Fruit fly (Drosophila melanogaster) whole organism, embryonic: ENCODE data around the gene Tfb4.
A peak's percentile ranks its signal among the peaks of the same experiment; 100 is the strongest.

Experiments
- Adf1 ChIP-seq: fragments of 200-800 bp; sonication (Bioruptor generic); IDR thresholded peaks from 2 replicates; pipeline ENCODE4 v1.3.6; 2022; ENCODE audit warnings: missing biosample characterization, missing genetic modification characterization
- Antp ChIP-seq: fragments of 200-800 bp; sonication (Bioruptor generic); optimal IDR thresholded peaks from 3 replicates; lab custom pipeline; 2016; ENCODE audit warnings: missing biosample characterization, missing genetic modification characterization
- Atf6 ChIP-seq: fragments of 200-800 bp; sonication (Bioruptor generic); IDR thresholded peaks from 2 replicates; pipeline ENCODE4 v1.3.6; 2022; ENCODE audit warnings: missing biosample characterization, missing genetic modification characterization
- Blimp-1 ChIP-seq: fragments of 200-800 bp; sonication (Bioruptor generic); optimal IDR thresholded peaks from 3 replicates; lab custom pipeline; 2018; ENCODE audit warnings: missing biosample characterization, missing genetic modification characterization, mild to moderate bottlenecking, moderate library complexity, missing genetic modification reagents
- CG10565 ChIP-seq: fragments of 200-800 bp; sonication (Bioruptor generic); optimal IDR thresholded peaks from 3 replicates; lab custom pipeline; 2016; ENCODE audit warnings: missing biosample characterization, mild to moderate bottlenecking, missing genetic modification characterization
- CG11093 ChIP-seq: fragments of 200-800 bp; sonication (Bioruptor generic); IDR thresholded peaks from 3 replicates; pipeline ENCODE4 v1.3.6; 2022; ENCODE audit warnings: missing biosample characterization, missing genetic modification characterization
- CG11695 ChIP-seq: fragments of 200-800 bp; sonication (Bioruptor generic); IDR thresholded peaks from 3 replicates; pipeline ENCODE4 v1.3.6; 2022; ENCODE audit warnings: missing biosample characterization, missing genetic modification characterization
- CG15479 ChIP-seq: fragments of 200-800 bp; sonication (Bioruptor generic); optimal IDR thresholded peaks from 3 replicates; lab custom pipeline; 2019; ENCODE audit warnings: missing biosample characterization, mild to moderate bottlenecking, missing genetic modification characterization, moderate library complexity
- CG16779 ChIP-seq: fragments of 200-800 bp; sonication (Bioruptor generic); IDR thresholded peaks from 2 replicates; pipeline ENCODE4 v1.3.6; 2022; ENCODE audit warnings: missing biosample characterization, missing genetic modification characterization
- CG4404 ChIP-seq: fragments of 200-800 bp; sonication (Bioruptor generic); IDR thresholded peaks from 2 replicates; pipeline ENCODE4 v1.3.6; 2022; ENCODE audit warnings: missing biosample characterization, missing genetic modification characterization
- CG7357 ChIP-seq: fragments of 200-800 bp; sonication (Bioruptor generic); IDR thresholded peaks from 3 replicates; pipeline ENCODE4 v1.3.6; 2022; ENCODE audit warnings: missing biosample characterization, missing genetic modification characterization
- CG9215 ChIP-seq: fragments of 200-800 bp; sonication (Bioruptor generic); IDR thresholded peaks from 2 replicates; pipeline ENCODE4 v1.3.6; 2022; ENCODE audit warnings: missing biosample characterization, missing genetic modification characterization
- CG9727 ChIP-seq: fragments of 200-800 bp; sonication (Bioruptor generic); optimal IDR thresholded peaks from 3 replicates; lab custom pipeline; 2017; ENCODE audit warnings: missing biosample characterization, mild to moderate bottlenecking, missing genetic modification characterization
- Dad ChIP-seq: fragments of 200-800 bp; sonication (Bioruptor generic); optimal IDR thresholded peaks from 3 replicates; lab custom pipeline; 2016; ENCODE audit warnings: missing biosample characterization, missing genetic modification characterization
- Dp ChIP-seq: fragments of 200-800 bp; sonication (Bioruptor generic); optimal IDR thresholded peaks from 2 replicates; lab custom pipeline; 2018; ENCODE audit warnings: missing biosample characterization, mild to moderate bottlenecking, missing genetic modification characterization, moderate library complexity
- Drgx ChIP-seq: fragments of 200-800 bp; sonication (Bioruptor generic); IDR thresholded peaks from 2 replicates; pipeline ENCODE4 v1.3.6; 2022; ENCODE audit warnings: missing biosample characterization, missing genetic modification characterization
- Ets65A ChIP-seq: fragments of 200-800 bp; sonication (Bioruptor generic); peaks from one replicate; lab custom pipeline; 2016; ENCODE audit warnings: missing biosample characterization, missing genetic modification characterization
- Fer1 ChIP-seq: fragments of 200-800 bp; sonication (Bioruptor generic); optimal IDR thresholded peaks from 2 replicates; lab custom pipeline; 2017; ENCODE audit warnings: missing biosample characterization, mild to moderate bottlenecking, missing genetic modification characterization
- Gsc ChIP-seq: fragments of 200-800 bp; sonication (Bioruptor generic); IDR thresholded peaks from 2 replicates; pipeline ENCODE4 v1.3.6; 2022; ENCODE audit warnings: missing biosample characterization, missing genetic modification characterization
- H15 ChIP-seq: fragments of 200-800 bp; sonication (Bioruptor generic); IDR thresholded peaks from 3 replicates; pipeline ENCODE4 v1.3.6; 2022; ENCODE audit warnings: missing biosample characterization, missing genetic modification characterization
- H2.0 ChIP-seq: fragments of 200-800 bp; sonication (Bioruptor generic); IDR thresholded peaks from 2 replicates; pipeline ENCODE4 v1.3.6; 2022; ENCODE audit warnings: missing biosample characterization, missing genetic modification characterization
- HHEX ChIP-seq: fragments of 200-800 bp; sonication (Bioruptor generic); optimal IDR thresholded peaks from 3 replicates; lab custom pipeline; 2017; ENCODE audit warnings: missing biosample characterization, mild to moderate bottlenecking, missing genetic modification characterization, missing genetic modification reagents
- Hmr ChIP-seq: fragments of 200-800 bp; sonication (Bioruptor generic); optimal IDR thresholded peaks from 3 replicates; lab custom pipeline; 2017; ENCODE audit warnings: mild to moderate bottlenecking, missing biosample characterization, missing genetic modification reagents, missing genetic modification characterization
- Jarid2 ChIP-seq: fragments of 200-800 bp; sonication (Bioruptor generic); optimal IDR thresholded peaks from 3 replicates; lab custom pipeline; 2017; ENCODE audit warnings: mild to moderate bottlenecking, missing biosample characterization, missing genetic modification reagents, missing genetic modification characterization
- Max ChIP-seq: fragments of 200-800 bp; sonication (Bioruptor generic); optimal IDR thresholded peaks from 2 replicates; lab custom pipeline; 2016; ENCODE audit warnings: missing biosample characterization, mild to moderate bottlenecking, missing genetic modification characterization
- Nf-YA ChIP-seq: fragments of 200-800 bp; sonication (Bioruptor generic); IDR thresholded peaks from 2 replicates; pipeline ENCODE4 v1.3.6; 2022; ENCODE audit warnings: missing biosample characterization, missing genetic modification characterization
- NfI ChIP-seq: fragments of 200-800 bp; sonication (Bioruptor generic); optimal IDR thresholded peaks from 3 replicates; lab custom pipeline; 2018; ENCODE audit warnings: missing biosample characterization, mild to moderate bottlenecking, missing genetic modification characterization, moderate library complexity
- Opbp ChIP-seq: fragments of 200-800 bp; sonication (Bioruptor generic); IDR thresholded peaks from 3 replicates; pipeline ENCODE4 v1.3.6; 2022; ENCODE audit warnings: missing biosample characterization, missing genetic modification characterization; ENCODE audit not compliant: partially characterized antibody
- Pdp1 ChIP-seq, 2 experiments: fragments of 200-800 bp; sonication (Bioruptor generic); optimal IDR thresholded peaks; 3 replicates each; lab custom pipeline; 2016; ENCODE audit warnings: missing biosample characterization in 2 of 2, missing genetic modification characterization in 2 of 2, mild to moderate bottlenecking in 1 of 2, moderate library complexity in 1 of 2
- Poxn ChIP-seq: fragments of 200-800 bp; sonication (Bioruptor generic); IDR thresholded peaks from 2 replicates; pipeline ENCODE4 v1.3.6; 2022; ENCODE audit warnings: missing biosample characterization, missing genetic modification characterization
- Scr ChIP-seq: fragments of 200-800 bp; sonication (Bioruptor generic); IDR thresholded peaks from 2 replicates; pipeline ENCODE4 v1.3.6; 2022; ENCODE audit warnings: missing biosample characterization, missing genetic modification characterization; ENCODE audit not compliant: partially characterized antibody
- YL-1 ChIP-seq: fragments of 200-800 bp; sonication (Bioruptor generic); optimal IDR thresholded peaks from 3 replicates; lab custom pipeline; 2017; ENCODE audit warnings: missing biosample characterization, mild to moderate bottlenecking, missing genetic modification characterization
- amos ChIP-seq: fragments of 200-800 bp; sonication (Bioruptor generic); IDR thresholded peaks from 2 replicates; pipeline ENCODE4 v1.3.6; 2022; ENCODE audit warnings: missing biosample characterization, missing genetic modification characterization; ENCODE audit not compliant: partially characterized antibody
- cas ChIP-seq: fragments of 200-800 bp; sonication (Bioruptor generic); IDR thresholded peaks from 2 replicates; pipeline ENCODE4 v1.3.6; 2022; ENCODE audit warnings: missing biosample characterization, missing genetic modification characterization
- chif ChIP-seq, 2 experiments: fragments of 200-800 bp; sonication (Bioruptor generic); optimal IDR thresholded peaks; 3 replicates each; lab custom pipeline; 2016; ENCODE audit warnings: missing biosample characterization in 2 of 2, missing genetic modification characterization in 2 of 2
- chinmo ChIP-seq: fragments of 200-800 bp; sonication (Bioruptor generic); IDR thresholded peaks from 4 replicates; pipeline ENCODE4 v1.3.6; 2022; ENCODE audit warnings: missing biosample characterization, missing genetic modification characterization; ENCODE audit not compliant: partially characterized antibody
- dati ChIP-seq: fragments of 200-800 bp; sonication (Bioruptor generic); IDR thresholded peaks from 2 replicates; pipeline ENCODE4 v1.3.6; 2022; ENCODE audit warnings: missing biosample characterization, missing genetic modification characterization
- dpn ChIP-seq, 2 experiments: fragments of 200-800 bp; sonication (Bioruptor generic); optimal IDR thresholded peaks; 3 replicates each; lab custom pipeline; 2016; ENCODE audit warnings: missing biosample characterization in 2 of 2, missing genetic modification characterization in 2 of 2
- jumu ChIP-seq: fragments of 200-800 bp; sonication (Bioruptor generic); optimal IDR thresholded peaks from 3 replicates; lab custom pipeline; 2016; ENCODE audit warnings: missing biosample characterization, missing genetic modification characterization
- klu ChIP-seq: fragments of 200-800 bp; sonication (Bioruptor generic); IDR thresholded peaks from 2 replicates; pipeline ENCODE4 v1.3.6; 2022; ENCODE audit warnings: missing biosample characterization, missing genetic modification characterization
- lov ChIP-seq, 2 experiments: fragments of 200-800 bp in 1 of 2; fragments of >200 bp in 1 of 2; sonication (Bioruptor generic) in 1 of 2; IDR thresholded peaks in 1 of 2; optimal IDR thresholded peaks in 1 of 2; 2 replicates in 1 of 2; 3 replicates in 1 of 2; pipeline versions ENCODE4 v1.3.6 to Lab custom; 2017 to 2022; ENCODE audit warnings: missing biosample characterization in 1 of 2, missing genetic modification characterization in 1 of 2
- maf-S ChIP-seq: fragments of 200-800 bp; sonication (Bioruptor generic); optimal IDR thresholded peaks from 2 replicates; lab custom pipeline; 2016; ENCODE audit warnings: missing biosample characterization, missing genetic modification characterization
- odd ChIP-seq: fragments of 200-800 bp; sonication (Bioruptor generic); optimal IDR thresholded peaks from 2 replicates; lab custom pipeline; 2017; ENCODE audit warnings: missing biosample characterization, mild to moderate bottlenecking, missing genetic modification characterization
- pho ChIP-seq: fragments of 200-800 bp; sonication (Bioruptor generic); optimal IDR thresholded peaks from 2 replicates; lab custom pipeline; 2016; ENCODE audit warnings: missing biosample characterization, missing genetic modification characterization
- seq ChIP-seq: fragments of 200-800 bp; sonication (Bioruptor generic); IDR thresholded peaks from 2 replicates; pipeline ENCODE4 v1.3.6; 2022; ENCODE audit warnings: missing biosample characterization, missing genetic modification characterization
- sima ChIP-seq: fragments of 200-800 bp; sonication (Bioruptor generic); optimal IDR thresholded peaks from 2 replicates; lab custom pipeline; 2016; ENCODE audit warnings: missing biosample characterization, missing genetic modification characterization
- sr ChIP-seq: fragments of 200-800 bp; sonication (Bioruptor generic); IDR thresholded peaks from 3 replicates; pipeline ENCODE4 v1.3.6; 2022; ENCODE audit warnings: missing biosample characterization, missing genetic modification characterization
- tgo ChIP-seq: fragments of 200-800 bp; sonication (Bioruptor generic); IDR thresholded peaks from 3 replicates; pipeline ENCODE4 v1.3.6; 2022; ENCODE audit warnings: missing biosample characterization, missing genetic modification characterization
- wek ChIP-seq: fragments of 200-800 bp; sonication (Bioruptor generic); optimal IDR thresholded peaks from 3 replicates; lab custom pipeline; 2018; ENCODE audit warnings: missing biosample characterization, mild to moderate bottlenecking, missing genetic modification characterization, moderate library complexity
- yki ChIP-seq: fragments of >200 bp; optimal IDR thresholded peaks from 3 replicates; lab custom pipeline; 2018

Gene Tfb4

DNA sequence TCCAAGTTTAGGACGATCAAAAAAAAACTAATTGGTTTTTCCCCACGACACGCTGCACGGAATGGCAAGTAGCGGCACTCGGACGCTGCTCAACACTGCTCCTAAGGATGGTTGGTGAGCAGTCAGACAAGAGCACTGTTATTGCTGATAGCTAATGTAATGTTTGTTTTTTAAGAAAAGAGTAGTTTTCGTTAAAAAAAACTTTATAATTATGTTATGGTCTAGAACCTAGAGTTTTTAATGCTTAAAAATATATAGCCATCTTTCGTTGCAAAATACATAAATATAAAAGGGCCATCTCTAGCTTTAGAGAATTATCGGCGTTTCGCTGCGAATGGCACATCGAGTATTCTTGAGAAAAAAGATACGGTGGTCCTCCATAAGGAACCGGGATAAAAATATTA is 22.2 kb upstream of the Tfb4 start, which contains the start of the genes Charon and CG4887 (continued):
- no peak for TF ChIP-seq CG16779
- TF ChIP-seq Jarid2 (GFP tag; lab: Kevin White, UChicago), result no peak
- peak; percentile 46; the same call in 1 of the 2 replicates for TF ChIP-seq Gsc (GFP tag; lab: Robert Waterston, UW)
- TF ChIP-seq klu (GFP tag; lab: Robert Waterston, UW), result peak; percentile 68; the same call in 1 of the 2 replicates
- peak; percentile 85 for TF ChIP-seq NfI (GFP tag; lab: Kevin White, UChicago)
- peak; percentile 43; the same call in 1 of the 2 replicates for TF ChIP-seq Adf1 (GFP tag; lab: Robert Waterston, UW)
- TF ChIP-seq H15 (GFP tag; lab: Robert Waterston, UW), result peak; percentile 72; the same call in 1 of the 3 replicates
- peak; percentile 88 for TF ChIP-seq Max (GFP tag; lab: Kevin White, UChicago)
- peak; percentile 75 for TF ChIP-seq Atf6
- no peak for TF ChIP-seq CG15479 (GFP tag; lab: Kevin White, UChicago)
- peak; percentile 82 for TF ChIP-seq CG4404
- no peak for TF ChIP-seq CG10565 (GFP tag; lab: Kevin White, UChicago)
- no peak for TF ChIP-seq chinmo (GFP tag; lab: Robert Waterston, UW)
- TF ChIP-seq YL-1 (GFP tag; lab: Kevin White, UChicago), result peak; percentile 85
- TF ChIP-seq sima, result no peak
- TF ChIP-seq Poxn (GFP tag; lab: Robert Waterston, UW), result no peak; the same call in 1 of the 2 replicates
- TF ChIP-seq HHEX (GFP tag; lab: Kevin White, UChicago), result peak; percentile 73
- TF ChIP-seq Scr (GFP tag; lab: Robert Waterston, UW), result peak; percentile 82
- TF ChIP-seq seq (GFP tag; lab: Robert Waterston, UW), result peak; percentile 69
- no peak for TF ChIP-seq odd (GFP tag; lab: Kevin White, UChicago)
- TF ChIP-seq Drgx (GFP tag; lab: Robert Waterston, UW), result peak; percentile 46; the same call in 1 of the 2 replicates
- peak; percentile 98 for TF ChIP-seq Ets65A
- TF ChIP-seq yki (lab: Kevin White, UChicago), result no peak
- peak; percentile 82 for TF ChIP-seq Dad (GFP tag; lab: Kevin White, UChicago)
- no peak for TF ChIP-seq wek (GFP tag; lab: Kevin White, UChicago)
- peak; percentile 86 for TF ChIP-seq Fer1 (GFP tag; lab: Kevin White, UChicago)
- TF ChIP-seq Antp, result peak; percentile 81
- TF ChIP-seq dpn (GFP tag; optimal IDR thresholded peaks at IDR 0.05; lab: Kevin White, UChicago), result peak; percentile 87 to 88
- peak in 1 of 2 experiments; percentile 87 for TF ChIP-seq Pdp1 (GFP tag; optimal IDR thresholded peaks at IDR 0.05; lab: Kevin White, UChicago)
- TF ChIP-seq tgo, result peak; percentile 84
- peak; percentile 57; the same call in 2 of the 3 replicates for TF ChIP-seq CG7357
- TF ChIP-seq CG11695, result peak; percentile 41; the same call in 1 of the 3 replicates
- peak; percentile 83 for TF ChIP-seq Hmr
- TF ChIP-seq CG9727, result peak; percentile 76
- peak; percentile 56 for TF ChIP-seq H2.0 (GFP tag; lab: Robert Waterston, UW)
- TF ChIP-seq Dp, result peak; percentile 33
- TF ChIP-seq chif (GFP tag; optimal IDR thresholded peaks at IDR 0.05; lab: Kevin White, UChicago), result peak; percentile 75 to 84
- TF ChIP-seq dati (GFP tag; lab: Robert Waterston, UW), result no peak
- TF ChIP-seq lov (optimal IDR thresholded peaks at IDR 0.05; lab: Kevin White, UChicago), result no peak
- TF ChIP-seq lov (GFP tag; IDR thresholded peaks at IDR 0.05; lab: Robert Waterston, UW), result peak; percentile 49; the same call in 1 of the 3 replicates
- TF ChIP-seq amos (GFP tag; lab: Robert Waterston, UW), result peak; percentile 48
- peak; percentile 89 for TF ChIP-seq jumu (GFP tag; lab: Kevin White, UChicago)
- TF ChIP-seq CG11093 (GFP tag; lab: Robert Waterston, UW), result peak; percentile 70; the same call in 2 of the 3 replicates
- TF ChIP-seq Opbp, result 0 out of 3 replicates have a peak, but pooled peaks have one; percentile 51
- TF ChIP-seq CG9215, result peak; percentile 88
- TF ChIP-seq Nf-YA (GFP tag; lab: Robert Waterston, UW), result peak; percentile 52; the same call in 1 of the 2 replicates
- TF ChIP-seq Blimp-1 (GFP tag; lab: Kevin White, UChicago), result no peak
- TF ChIP-seq maf-S (GFP tag; lab: Kevin White, UChicago), result peak; percentile 79
- TF ChIP-seq cas (GFP tag; lab: Robert Waterston, UW), result no peak
- TF ChIP-seq sr (GFP tag; lab: Robert Waterston, UW), result no peak
- peak; percentile 89 for TF ChIP-seq pho (GFP tag; lab: Kevin White, UChicago)
